Fruit fly (Drosophila melanogaster) whole organism, adult: ENCODE data around the gene Alp9.

Experiments
- CG12768 ChIP-seq: fragments of 200-800 bp; sonication (Bioruptor generic); optimal IDR thresholded peaks from 2 replicates; lab custom pipeline; 2017; ENCODE audit warnings: missing biosample characterization, missing genetic modification characterization, mild to moderate bottlenecking, moderate library complexity, missing genetic modification reagents
- CG5204 ChIP-seq: fragments of 200-800 bp; sonication (Bioruptor generic); optimal IDR thresholded peaks from 2 replicates; lab custom pipeline; 2016; ENCODE audit warnings: missing biosample characterization, missing genetic modification characterization
- CG7045 ChIP-seq: fragments of 200-800 bp; sonication (Bioruptor generic); optimal IDR thresholded peaks from 2 replicates; lab custom pipeline; 2017; ENCODE audit warnings: missing biosample characterization, mild to moderate bottlenecking, missing genetic modification characterization
- CG7101 ChIP-seq: fragments of 200-800 bp; sonication (Bioruptor generic); optimal IDR thresholded peaks from 2 replicates; lab custom pipeline; 2018; ENCODE audit warnings: missing biosample characterization, mild to moderate bottlenecking, missing genetic modification characterization, moderate library complexity
- Crg-1 ChIP-seq: fragments of 200-800 bp; sonication (Bioruptor generic); optimal IDR thresholded peaks from 2 replicates; lab custom pipeline; 2016; ENCODE audit warnings: missing biosample characterization, missing genetic modification characterization
- Hr96 ChIP-seq: fragments of 200-800 bp; sonication (Bioruptor generic); optimal IDR thresholded peaks from 2 replicates; lab custom pipeline; 2016; ENCODE audit warnings: missing biosample characterization, missing genetic modification characterization
- cic ChIP-seq: fragments of 200-800 bp; sonication (Bioruptor generic); optimal IDR thresholded peaks from 2 replicates; lab custom pipeline; 2017; ENCODE audit warnings: missing biosample characterization, mild to moderate bottlenecking, missing genetic modification characterization, moderate library complexity

DNA sequence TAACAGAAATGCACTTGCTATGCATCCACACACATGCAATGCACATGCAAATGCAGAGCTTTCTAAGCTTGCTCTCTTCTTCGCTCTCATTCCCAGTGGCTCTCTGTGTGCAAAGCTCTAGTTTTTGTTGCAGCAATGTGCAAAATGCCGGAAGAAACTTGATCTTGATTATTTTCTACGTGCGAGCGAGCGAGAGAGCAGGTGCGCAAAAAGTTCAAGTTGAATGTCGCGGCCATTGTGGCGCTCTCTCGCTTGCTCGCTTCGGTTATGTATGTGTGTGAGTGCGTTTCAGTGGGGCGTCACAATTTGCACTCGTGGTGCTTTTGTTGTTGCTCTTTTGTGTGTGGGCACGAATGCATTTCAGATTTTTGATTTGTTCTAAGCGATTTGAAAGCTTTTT lies 15.2 kb downstream of the Alp9 start:
- peak; percentile 71 for TF ChIP-seq cic (GFP tag; lab: Kevin White, UChicago)
- TF ChIP-seq Crg-1, result no peak
- no peak for TF ChIP-seq Hr96
- TF ChIP-seq CG7045 (GFP tag; lab: Kevin White, UChicago), result no peak
- TF ChIP-seq CG12768 (GFP tag; lab: Kevin White, UChicago), result peak; percentile 47
- TF ChIP-seq CG7101 (tag; lab: Kevin White, UChicago), result peak; percentile 24
- no peak for TF ChIP-seq CG5204 (GFP tag; lab: Kevin White, UChicago)
